Worm (Caenorhabditis elegans) whole organism, late embryonic: ENCODE measurements around the gene F22F7.8.

Experiments used
- F13H6.1 ChIP-seq: sonication (generic microtip); optimal IDR thresholded peaks from 2 replicates; lab custom pipeline; 2016; ENCODE audit warnings: missing genetic modification characterization, missing compliant biosample characterization
- ceh-6 ChIP-seq: fragments of 200-800 bp; sonication (Bioruptor generic); optimal IDR thresholded peaks from 2 replicates; lab custom pipeline; 2018; ENCODE audit warnings: mild to moderate bottlenecking, missing genetic modification characterization, missing compliant biosample characterization
- ceh-9 ChIP-seq: sonication (generic microtip); optimal IDR thresholded peaks from 2 replicates; lab custom pipeline; 2016; ENCODE audit warnings: mild to moderate bottlenecking, missing genetic modification characterization, inconsistent platforms, missing compliant biosample characterization
- che-1 ChIP-seq: sonication (generic microtip); optimal IDR thresholded peaks from 2 replicates; lab custom pipeline; 2016; ENCODE audit warnings: mild to moderate bottlenecking, missing genetic modification characterization, missing compliant biosample characterization
- dve-1 ChIP-seq: sonication (generic microtip); optimal IDR thresholded peaks from 2 replicates; lab custom pipeline; 2017; ENCODE audit warnings: antibody characterized with exemption, mild to moderate bottlenecking, missing genetic modification characterization, missing compliant biosample characterization
- ets-4 ChIP-seq: sonication (generic microtip); optimal IDR thresholded peaks from 2 replicates; lab custom pipeline; 2016; ENCODE audit warnings: missing genetic modification characterization, missing compliant biosample characterization
- lin-11 ChIP-seq: fragments of 200-800 bp; sonication (Bioruptor generic); optimal IDR thresholded peaks from 2 replicates; lab custom pipeline; 2018; ENCODE audit warnings: mild to moderate bottlenecking, missing genetic modification characterization, missing compliant biosample characterization
- nhr-11 ChIP-seq: fragments of 150-350 bp; optimal IDR thresholded peaks from 2 replicates; lab custom pipeline; 2014; ENCODE audit warnings: missing biosample characterization, missing genetic modification characterization
- npax-4 ChIP-seq: sonication (generic microtip); optimal IDR thresholded peaks from 2 replicates; lab custom pipeline; 2016; ENCODE audit warnings: missing genetic modification characterization, missing compliant biosample characterization
- pha-4 ChIP-seq: fragments of 150-350 bp; optimal IDR thresholded peaks from 2 replicates; lab custom pipeline; 2018; ENCODE audit warnings: missing biosample characterization, missing genetic modification reagents, missing genetic modification characterization
- pqm-1 ChIP-seq: sonication (generic microtip); optimal IDR thresholded peaks from 2 replicates; lab custom pipeline; 2016; ENCODE audit warnings: missing genetic modification characterization, missing compliant biosample characterization
- sox-4 ChIP-seq: sonication (generic microtip); optimal IDR thresholded peaks from 2 replicates; lab custom pipeline; 2017; ENCODE audit warnings: mild to moderate bottlenecking, missing genetic modification characterization, inconsistent platforms, missing compliant biosample characterization
- zip-5 ChIP-seq: sonication (generic microtip); optimal IDR thresholded peaks from 2 replicates; lab custom pipeline; 2016; ENCODE audit warnings: missing genetic modification characterization, missing compliant biosample characterization

DNA sequence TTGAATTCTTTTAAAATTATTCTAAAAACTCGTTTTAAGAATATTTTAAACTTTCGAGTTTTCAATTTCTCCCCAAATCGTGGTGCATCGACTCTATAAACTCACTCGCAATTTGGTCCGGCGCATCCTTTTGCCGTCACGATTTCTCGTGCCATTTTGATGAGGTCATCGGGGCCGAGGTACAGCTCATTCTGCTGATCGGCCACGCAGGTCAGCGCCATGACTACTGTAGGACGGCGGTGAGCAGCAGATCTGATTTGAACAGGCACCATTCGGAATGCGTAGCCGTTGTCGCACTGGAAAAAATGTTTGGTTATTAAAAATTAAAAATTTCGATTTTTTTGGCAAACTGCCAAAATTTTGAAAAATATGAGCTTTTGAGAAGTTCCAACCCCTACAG is 10.9 kb upstream of the F22F7.8 start:
- TF ChIP-seq F13H6.1 (tag; lab: Kevin White, UChicago) = no peak
- TF ChIP-seq sox-4 = no peak
- TF ChIP-seq ceh-9 (tag; lab: Kevin White, UChicago) = no peak
- no peak for TF ChIP-seq ets-4
- no peak for TF ChIP-seq pha-4
- TF ChIP-seq npax-4 (tag; lab: Kevin White, UChicago) = no peak
- TF ChIP-seq che-1 = no peak
- TF ChIP-seq pqm-1 (tag; lab: Kevin White, UChicago) = no peak
- no peak for TF ChIP-seq ceh-6
- no peak for TF ChIP-seq lin-11 (tag; lab: Kevin White, UChicago)
- TF ChIP-seq nhr-11 = no peak
- TF ChIP-seq dve-1 (tag; lab: Kevin White, UChicago) = no peak
- no peak for TF ChIP-seq zip-5 (tag; lab: Kevin White, UChicago)
